Worm (Caenorhabditis elegans): ENCODE data around the gene clec-171.

clec-171 gene

ce11 chrIV:1427283-1427682, at the start of gene clec-171:
Gene clec-171, minus strand, starts transcription at chrIV:1427383.
- no peak for TF ChIP-seq madf-2 (tag; optimal IDR thresholded peaks at IDR 0.05)
- no peak for TF ChIP-seq Y22D7AL.16 (tag; optimal IDR thresholded peaks at IDR 0.05)
- no peak for TF ChIP-seq K02D7.2 (tag; optimal IDR thresholded peaks at IDR 0.05)
- no peak for TF ChIP-seq pat-9 (tag; optimal IDR thresholded peaks at IDR 0.05)
- no peak for TF ChIP-seq eyg-1 (tag; optimal IDR thresholded peaks at IDR 0.05)
- TF ChIP-seq fax-1 (tag; optimal IDR thresholded peaks at IDR 0.05) = no peak
- TF ChIP-seq unc-42 (tag; optimal IDR thresholded peaks at IDR 0.05) = no peak
- TF ChIP-seq rnt-1 (tag; optimal IDR thresholded peaks at IDR 0.05) = no peak
- TF ChIP-seq zip-5 (tag; optimal IDR thresholded peaks at IDR 0.05) = no peak
- no peak for TF ChIP-seq nhr-11 (tag; optimal IDR thresholded peaks at IDR 0.05)
- TF ChIP-seq ceh-14 (tag; optimal IDR thresholded peaks at IDR 0.05) = no peak
- TF ChIP-seq tbx-2 (tag; optimal IDR thresholded peaks at IDR 0.05) = no peak

DNA sequence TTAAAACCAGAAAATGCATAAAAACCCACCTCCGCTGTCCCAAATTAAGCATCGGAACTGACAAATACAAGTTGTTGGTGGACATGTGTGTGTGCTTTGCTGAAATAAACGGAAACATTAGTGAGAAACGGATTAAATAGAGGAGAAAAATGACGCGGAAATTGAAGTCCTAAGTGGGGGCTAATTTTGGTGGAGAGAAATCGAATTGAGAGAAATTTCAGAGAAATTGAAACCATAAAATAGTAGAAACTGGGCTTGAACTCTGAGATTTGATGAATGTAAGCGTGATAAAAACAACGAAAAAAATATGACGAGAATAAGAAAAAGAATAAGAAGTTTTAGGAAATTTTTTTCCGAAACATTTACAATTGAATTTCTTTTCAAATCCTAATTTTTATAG, 47.8 kb upstream of the clec-171 start, which contains the start of gene Y77E11A.12:
Gene Y77E11A.12, minus strand, starts transcription at position 101 of the 400 bp plus-strand sequence.
- no peak for TF ChIP-seq ref-2 (tag; optimal IDR thresholded peaks at IDR 0.05)
- no peak for TF ChIP-seq fax-1 (tag; optimal IDR thresholded peaks at IDR 0.05)
- TF ChIP-seq fkh-10 (GFP tag; optimal IDR thresholded peaks at IDR 0.05) = no peak
- no peak for TF ChIP-seq dmd-4 (tag; optimal IDR thresholded peaks at IDR 0.05; ENCODE audit: borderline replicate concordance)
- no peak for TF ChIP-seq unc-86 (tag; optimal IDR thresholded peaks at IDR 0.05)
- TF ChIP-seq sdc-2 (tag; optimal IDR thresholded peaks at IDR 0.05) = no peak

ce11 chrIV:1472145-1472544, 45.0 kb upstream of the clec-171 start:
- no peak for TF ChIP-seq syd-9 (tag; optimal IDR thresholded peaks at IDR 0.05)
- TF ChIP-seq ceh-24 (tag; optimal IDR thresholded peaks at IDR 0.05) = no peak
- no peak for TF ChIP-seq Y22D7AL.16 (tag; optimal IDR thresholded peaks at IDR 0.05)
- no peak for TF ChIP-seq mec-3 (tag; optimal IDR thresholded peaks at IDR 0.05; ENCODE audit: borderline replicate concordance)
- no peak for TF ChIP-seq nhr-232 (tag; optimal IDR thresholded peaks at IDR 0.05)
- no peak for TF ChIP-seq sox-2 (GFP tag; IDR thresholded peaks at IDR 0.05)
- no peak for TF ChIP-seq unc-42 (tag; optimal IDR thresholded peaks at IDR 0.05)

DNA sequence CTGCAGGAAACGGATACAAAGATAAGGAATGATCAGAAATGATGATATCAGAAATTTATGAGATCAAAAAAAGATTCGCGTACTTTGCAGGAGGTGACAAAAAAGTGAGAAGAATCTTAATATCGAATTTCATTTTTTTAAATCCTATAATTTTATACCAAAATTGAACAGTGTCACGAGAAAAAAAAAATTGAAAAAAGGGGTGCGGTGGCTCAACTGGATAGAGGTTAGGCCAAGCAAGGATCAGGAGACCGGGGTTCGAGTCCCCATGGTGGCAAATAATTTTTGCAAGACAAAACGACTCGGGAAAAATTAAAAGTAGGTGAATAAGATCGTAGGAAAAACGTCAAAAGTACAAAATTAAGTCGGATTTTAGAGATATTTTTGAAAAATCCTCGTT, 43.2 kb upstream of the clec-171 start:
- no peak for TF ChIP-seq T23F11.4 (GFP tag; optimal IDR thresholded peaks at IDR 0.05)
- no peak for TF ChIP-seq K09A11.1 (tag; optimal IDR thresholded peaks at IDR 0.05; ENCODE audit: insufficient read depth)

- TF ChIP-seq tbx-7 (tag; optimal IDR thresholded peaks at IDR 0.05) (no peak), sox-2 (GFP tag; IDR thresholded peaks at IDR 0.05) (no peak), dmd-4 (tag; optimal IDR thresholded peaks at IDR 0.05; ENCODE audit: borderline replicate concordance) (no peak), ceh-6 (GFP tag; optimal IDR thresholded peaks at IDR 0.05) (no peak), ceh-30 (tag; optimal IDR thresholded peaks at IDR 0.05) (no peak)
These were observed 41.9 kb upstream of the clec-171 start for ce11 chrIV:1469093-1469492.

- no peak for TF ChIP-seq lim-6 (tag; optimal IDR thresholded peaks at IDR 0.05)
- TF ChIP-seq ttx-3 (tag; optimal IDR thresholded peaks at IDR 0.05) = no peak
- no peak for TF ChIP-seq ceh-2 (tag; optimal IDR thresholded peaks at IDR 0.05)
- TF ChIP-seq ceh-45 (GFP tag; IDR thresholded peaks at IDR 0.05) = no peak
- TF ChIP-seq pros-1 (tag; optimal IDR thresholded peaks at IDR 0.05) = no peak
These were observed 38.3 kb upstream of the clec-171 start for ce11 chrIV:1465462-1465861.

ce11 chrIV:1461463-1461862, 34.3 kb upstream of the clec-171 start:
- TF ChIP-seq ceh-14 (tag; optimal IDR thresholded peaks at IDR 0.05) (no peak), odd-2 (tag; optimal IDR thresholded peaks at IDR 0.05) (no peak), lim-6 (tag; optimal IDR thresholded peaks at IDR 0.05) (no peak), ceh-18 (tag; optimal IDR thresholded peaks at IDR 0.05) (no peak), unc-42 (tag; optimal IDR thresholded peaks at IDR 0.05) (no peak), pat-9 (tag; optimal IDR thresholded peaks at IDR 0.05) (no peak), ceh-9 (tag; optimal IDR thresholded peaks at IDR 0.05) (no peak), ceh-6 (GFP tag; optimal IDR thresholded peaks at IDR 0.05) (no peak), ceh-30 (tag; optimal IDR thresholded peaks at IDR 0.05) (no peak), pag-3 (tag; optimal IDR thresholded peaks at IDR 0.05; ENCODE audit: borderline replicate concordance) (no peak), dmd-4 (tag; optimal IDR thresholded peaks at IDR 0.05; ENCODE audit: borderline replicate concordance) (no peak), pros-1 (tag; optimal IDR thresholded peaks at IDR 0.05) (no peak)

Measured in whole organism, late embryonic.